Worm (Caenorhabditis elegans): ENCODE measurements around the gene acs-2.

acs-2 gene

DNA sequence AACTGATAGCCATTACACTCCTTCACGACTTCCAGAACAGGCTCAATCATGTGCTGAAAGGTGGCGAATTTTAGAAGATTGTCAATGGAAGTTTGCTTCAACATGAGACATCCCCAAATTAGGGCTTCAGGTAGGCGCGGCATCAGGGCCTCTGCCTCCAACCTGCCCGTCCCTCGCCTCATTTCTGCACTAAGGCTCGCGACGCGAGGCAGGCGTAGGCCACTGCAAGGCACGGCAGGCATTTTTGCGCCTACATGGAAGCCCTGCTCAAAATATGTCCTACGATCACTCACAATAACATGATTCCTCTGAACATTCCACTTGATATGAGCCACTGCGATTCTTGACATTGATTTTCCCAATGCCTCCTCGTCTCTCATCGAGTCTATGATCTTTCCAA, 23.9 kb upstream of the acs-2 start:
- no peak for TF ChIP-seq F10E7.11 (tag; optimal IDR thresholded peaks at IDR 0.05)
- TF ChIP-seq zfh-2 (GFP tag; conservative IDR thresholded peaks at IDR 0.05), result peak; percentile 77

DNA sequence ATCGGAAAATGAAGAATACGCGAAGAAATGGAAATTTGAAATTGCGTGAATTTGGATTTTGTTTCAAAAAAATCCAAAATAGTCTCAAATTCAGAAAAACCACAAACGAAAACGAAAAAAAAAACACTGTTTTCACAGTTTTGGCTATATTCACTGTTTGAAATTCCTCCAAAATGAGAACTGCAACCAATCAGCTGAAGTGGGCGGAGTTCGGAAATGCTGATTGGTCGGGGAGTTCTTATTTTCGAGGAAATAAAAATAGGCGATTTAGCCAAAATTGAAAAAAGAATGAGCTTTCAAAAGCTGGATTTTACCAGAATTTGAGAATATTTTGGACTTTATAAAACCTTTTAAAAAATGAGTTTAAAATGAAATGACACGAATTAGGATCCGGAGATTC, 22.3 kb upstream of the acs-2 start, which contains the start of gene glb-14:
TSS of gene glb-14 (minus strand) at position 97 of the 400 bp plus-strand sequence.
- TF ChIP-seq cebp-2 (GFP tag; IDR thresholded peaks at IDR 0.05) (no peak), K11D2.4 (GFP tag; IDR thresholded peaks at IDR 0.05) (no peak), dpl-1 (GFP tag; optimal IDR thresholded peaks at IDR 0.05) (no peak), B0035.1 (tag; optimal IDR thresholded peaks at IDR 0.05) (no peak), snpc-1.3 (tag; optimal IDR thresholded peaks at IDR 0.05; ENCODE audit: insufficient read depth) (no peak), zfh-2 (GFP tag; conservative IDR thresholded peaks at IDR 0.05) (no peak), Y53G8AR.9 (GFP tag; conservative IDR thresholded peaks at IDR 0.05) (no peak), let-607 (tag; optimal IDR thresholded peaks at IDR 0.05) (no peak)

DNA sequence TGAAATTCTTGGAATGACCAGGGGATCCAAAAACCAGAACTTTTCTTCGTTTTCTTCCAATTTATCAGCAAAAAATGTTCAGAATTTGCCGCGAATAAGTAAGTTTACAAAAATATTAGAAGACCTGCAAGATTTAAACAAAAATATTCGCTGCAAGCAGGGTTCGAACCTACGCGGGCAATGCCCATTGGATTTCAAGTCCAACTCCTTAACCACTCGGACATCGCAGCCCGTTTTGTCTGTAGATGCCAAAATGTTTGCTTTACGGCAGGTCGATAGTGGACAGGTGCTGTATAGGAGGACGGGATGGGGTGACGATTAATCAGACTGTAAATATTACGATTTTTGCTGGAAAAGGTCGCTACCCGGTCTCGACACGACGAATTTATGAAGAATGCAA, 19.5 kb upstream of the acs-2 start:
- TF ChIP-seq snpc-4 (GFP tag; optimal IDR thresholded peaks at IDR 0.05) (peak; percentile 50), snpc-4 (tag; optimal IDR thresholded peaks at IDR 0.05) (peak in 1 of 4 experiments; percentile 43), nfyb-1 (GFP tag; IDR thresholded peaks at IDR 0.05) (no peak), dox-1 (GFP tag; IDR thresholded peaks at IDR 0.05) (peak; percentile 46; the same call in 1 of the 2 replicates), repo-1 (tag; optimal IDR thresholded peaks at IDR 0.05) (peak; percentile 36), dpff-1 (tag; optimal IDR thresholded peaks at IDR 0.05) (no peak), attf-3 (GFP tag; conservative IDR thresholded peaks at IDR 0.05) (no peak), madf-8 (GFP tag; conservative IDR thresholded peaks at IDR 0.05) (no peak), ama-1 (optimal IDR thresholded peaks at IDR 0.05) (no peak), ama-1 (GFP tag; optimal IDR thresholded peaks at IDR 0.05) (peak in 1 of 2 experiments; percentile 43), C06A6.2 (GFP tag; conservative IDR thresholded peaks at IDR 0.05) (no peak), madf-6 (GFP tag; IDR thresholded peaks at IDR 0.05) (peak; percentile 64), bed-2 (GFP tag; IDR thresholded peaks at IDR 0.05) (no peak), K12H6.12 (tag; optimal IDR thresholded peaks at IDR 0.05) (no peak), F37B4.10 (GFP tag; IDR thresholded peaks at IDR 0.05) (0 out of 2 replicates have a peak, but pooled peaks have one; percentile 69), Y67H2A.10 (GFP tag; conservative IDR thresholded peaks at IDR 0.05) (no peak), Y56A3A.18 (GFP tag; IDR thresholded peaks at IDR 0.05) (0 out of 2 replicates have a peak, but pooled peaks have one; percentile 59), lin-40 (tag; optimal IDR thresholded peaks at IDR 0.05) (no peak), F39B2.1 (GFP tag; IDR thresholded peaks at IDR 0.05) (no peak), Y53F4B.3 (GFP tag; IDR thresholded peaks at IDR 0.05) (no peak), F49E8.2 (tag; optimal IDR thresholded peaks at IDR 0.05; ENCODE audit: insufficient read depth) (peak; percentile 62), aptf-3 (GFP tag; IDR thresholded peaks at IDR 0.05) (no peak), D2030.7 (GFP tag; IDR thresholded peaks at IDR 0.05) (peak; percentile 36; the same call in 1 of the 2 replicates), zim-3 (tag; optimal IDR thresholded peaks at IDR 0.05) (peak; percentile 13), aptf-2 (GFP tag; conservative IDR thresholded peaks at IDR 0.05) (no peak), B0261.1 (tag; optimal IDR thresholded peaks at IDR 0.05) (peak; percentile 90), snpc-1.1 (tag; optimal IDR thresholded peaks at IDR 0.05; ENCODE audit: insufficient read depth) (no peak), hrde-1 (tag; optimal IDR thresholded peaks at IDR 0.05; ENCODE audit: borderline replicate concordance) (no peak), athp-1 (tag; optimal IDR thresholded peaks at IDR 0.05) (peak; percentile 12), hmg-20 (GFP tag; IDR thresholded peaks at IDR 0.05) (no peak), mes-4 (tag; optimal IDR thresholded peaks at IDR 0.05) (peak; percentile 7), sdz-38 (tag; optimal IDR thresholded peaks at IDR 0.05) (no peak), ekl-4 (GFP tag; IDR thresholded peaks at IDR 0.05) (no peak), gei-17 (GFP tag; optimal IDR thresholded peaks at IDR 0.05) (no peak), Y95B8A.8 (GFP tag; IDR thresholded peaks at IDR 0.05) (0 out of 2 replicates have a peak, but pooled peaks have one; percentile 49), hlh-12 (tag; optimal IDR thresholded peaks at IDR 0.05) (no peak), hmg-1.2 (GFP tag; IDR thresholded peaks at IDR 0.05) (no peak; the same call in 1 of the 2 replicates)
